Fruit fly (Drosophila melanogaster) S2 (cell line): ENCODE results near the gene CG1024.

Experiments
- CG8478 ChIP-seq: fragments of >200 bp; optimal IDR thresholded peaks from 2 replicates; lab custom pipeline; 2018
- CTCF ChIP-seq, 2 experiments: fragments of >200 bp; optimal IDR thresholded peaks; 2 replicates each; lab custom pipeline; 2018

- no peak for TF ChIP-seq CTCF (optimal IDR thresholded peaks at IDR 0.05; lab: Kevin White, UChicago)
- no peak for TF ChIP-seq CG8478
Measured at dm6 chr3R:6382733-6383465, 2.8 kb upstream of the CG1024 start, which contains the start of gene gzl.
